Fruit fly (Drosophila melanogaster): ENCODE data around the gene CG6770.
A peak's percentile ranks its signal among the peaks of the same experiment; 100 is the strongest.

The CG6770 gene

dm6 chr2L:12002922-12003791 is 42.8 kb downstream of the CG6770 start:
- TF ChIP-seq CG10543 (GFP tag; optimal IDR thresholded peaks at IDR 0.05): peak; percentile 99
- TF ChIP-seq Ravus (GFP tag; IDR thresholded peaks at IDR 0.05): no peak
- TF ChIP-seq Hr78 (GFP tag; optimal IDR thresholded peaks at IDR 0.05): peak in 1 of 2 experiments; percentile 91
- peak; percentile 94 for TF ChIP-seq gcm (GFP tag; optimal IDR thresholded peaks at IDR 0.05)
- TF ChIP-seq h (optimal IDR thresholded peaks at IDR 0.05): peak; percentile 28
- TF ChIP-seq CG6854 (GFP tag; optimal IDR thresholded peaks at IDR 0.05): peak; percentile 11
- TF ChIP-seq Sox102F (GFP tag; optimal IDR thresholded peaks at IDR 0.05): peak; percentile 14
- peak; percentile 91 for TF ChIP-seq CG5180 (GFP tag; optimal IDR thresholded peaks at IDR 0.05)
- peak; percentile 50 for TF ChIP-seq CG7839 (tag; optimal IDR thresholded peaks at IDR 0.05)
- peak; percentile 100 for TF ChIP-seq CG4707 (GFP tag; optimal IDR thresholded peaks at IDR 0.05)
- peak; percentile 97 for TF ChIP-seq CG10431 (GFP tag; optimal IDR thresholded peaks at IDR 0.05)
- peak; percentile 47 for TF ChIP-seq grau (tag; optimal IDR thresholded peaks at IDR 0.05)
- peak; percentile 25 for TF ChIP-seq bab2 (GFP tag; optimal IDR thresholded peaks at IDR 0.05)
- TF ChIP-seq Oli (tag; optimal IDR thresholded peaks at IDR 0.05): peak; percentile 38
- no peak for TF ChIP-seq CG1529 (GFP tag; optimal IDR thresholded peaks at IDR 0.05)
- TF ChIP-seq CG8089 (GFP tag; optimal IDR thresholded peaks at IDR 0.05): peak; percentile 8
- TF ChIP-seq CG18764 (GFP tag; optimal IDR thresholded peaks at IDR 0.05): peak; percentile 41
- TF ChIP-seq gro (GFP tag; optimal IDR thresholded peaks at IDR 0.05): peak; percentile 72
- TF ChIP-seq NC2α (GFP tag; optimal IDR thresholded peaks at IDR 0.05): no peak
- peak; percentile 36 for TF ChIP-seq ind (GFP tag; optimal IDR thresholded peaks at IDR 0.05)
- no peak for TF ChIP-seq pnt (GFP tag; optimal IDR thresholded peaks at IDR 0.05)
- peak; percentile 14 for TF ChIP-seq Ssrp (tag; optimal IDR thresholded peaks at IDR 0.05)
- TF ChIP-seq HLHmδ (GFP tag; optimal IDR thresholded peaks at IDR 0.05): peak; percentile 74
- peak; percentile 6 for TF ChIP-seq B-H2 (GFP tag; optimal IDR thresholded peaks at IDR 0.05)
- TF ChIP-seq twi (tag; optimal IDR thresholded peaks at IDR 0.05): no peak
- TF ChIP-seq chn (GFP tag; optimal IDR thresholded peaks at IDR 0.05): peak; percentile 74
- peak; percentile 18 for TF ChIP-seq fd96Cb (tag; optimal IDR thresholded peaks at IDR 0.05)
- peak; percentile 21 for TF ChIP-seq CG10979 (tag; optimal IDR thresholded peaks at IDR 0.05)
- peak; percentile 48 for TF ChIP-seq Hmr (GFP tag; optimal IDR thresholded peaks at IDR 0.05)
- peak; percentile 18 for TF ChIP-seq CG12155 (GFP tag; optimal IDR thresholded peaks at IDR 0.05)
- peak; percentile 13 for TF ChIP-seq Kr (GFP tag; optimal IDR thresholded peaks at IDR 0.05)
- peak; percentile 99 for TF ChIP-seq Hey (tag; optimal IDR thresholded peaks at IDR 0.05)
- TF ChIP-seq CG10959 (GFP tag; IDR thresholded peaks at IDR 0.05): no peak
- TF ChIP-seq luna (GFP tag; optimal IDR thresholded peaks at IDR 0.05): no peak
- no peak for TF ChIP-seq CG8290 (GFP tag; optimal IDR thresholded peaks at IDR 0.05)
- peak in 1 of 2 experiments; percentile 81 for TF ChIP-seq CG8290 (tag; optimal IDR thresholded peaks at IDR 0.05)
- peak; percentile 25 for TF ChIP-seq pzg (GFP tag; optimal IDR thresholded peaks at IDR 0.05)
- TF ChIP-seq CG13894 (tag; optimal IDR thresholded peaks at IDR 0.05): peak; percentile 60
- peak; percentile 52 for TF ChIP-seq odd (GFP tag; optimal IDR thresholded peaks at IDR 0.05)
- peak; percentile 11 for TF ChIP-seq Hsf (GFP tag; optimal IDR thresholded peaks at IDR 0.05)
- peak; percentile 30 for TF ChIP-seq CG6254 (GFP tag; optimal IDR thresholded peaks at IDR 0.05)
- no peak for TF ChIP-seq Doc3 (GFP tag; IDR thresholded peaks at IDR 0.05; ENCODE audit: partially characterized antibody)
- peak; percentile 17 for TF ChIP-seq Mad (GFP tag; optimal IDR thresholded peaks at IDR 0.05)
- peak; percentile 90 for TF ChIP-seq Med (GFP tag)
- peak; percentile 44 for TF ChIP-seq dmrt99B (tag; optimal IDR thresholded peaks at IDR 0.05)
- TF ChIP-seq wor (GFP tag; IDR thresholded peaks at IDR 0.05): no peak
- TF ChIP-seq CG17385 (GFP tag; optimal IDR thresholded peaks at IDR 0.05): no peak
- TF ChIP-seq ftz-f1 (GFP tag; optimal IDR thresholded peaks at IDR 0.05): peak; percentile 97
